Worm (Caenorhabditis elegans) whole organism, young adult: Measurements from ENCODE around the gene F38A1.11.

Experiments used
- B0019.2 ChIP-seq: fragments of 200-800 bp; sonication (Bioruptor generic); conservative IDR thresholded peaks from 2 replicates; pipeline ENCODE4 v1.3.6; 2022; ENCODE audit warnings: missing genetic modification reagents, missing genetic modification characterization, missing compliant biosample characterization
- B0261.1 ChIP-seq: sonication (generic microtip); optimal IDR thresholded peaks from 2 replicates; lab custom pipeline; 2016; ENCODE audit warnings: mild to moderate bottlenecking, missing genetic modification characterization, moderate library complexity, missing compliant biosample characterization
- C06A6.2 ChIP-seq: fragments of 200-800 bp; sonication (Bioruptor generic); conservative IDR thresholded peaks from 2 replicates; pipeline ENCODE4 v1.3.6; 2022; ENCODE audit warnings: missing genetic modification characterization, missing compliant biosample characterization
- F23B12.7 ChIP-seq: sonication (generic microtip); optimal IDR thresholded peaks from 2 replicates; lab custom pipeline; 2017; ENCODE audit warnings: missing genetic modification characterization, mild to moderate bottlenecking, missing compliant biosample characterization, antibody characterized with exemption, moderate library complexity; ENCODE audit not compliant: insufficient read depth
- F33H1.4 ChIP-seq: fragments of 200-800 bp; sonication (Bioruptor generic); IDR thresholded peaks from 2 replicates; pipeline ENCODE4 v1.3.6; 2022; ENCODE audit warnings: missing genetic modification reagents, missing genetic modification characterization, missing compliant biosample characterization
- F37B4.10 ChIP-seq: fragments of 200-800 bp; sonication (Bioruptor generic); IDR thresholded peaks from 2 replicates; pipeline ENCODE4 v1.3.6; 2022; ENCODE audit warnings: missing genetic modification characterization, missing compliant biosample characterization
- F57A8.1 ChIP-seq: fragments of 200-800 bp; sonication (Bioruptor generic); optimal IDR thresholded peaks from 2 replicates; lab custom pipeline; 2018; ENCODE audit warnings: mild to moderate bottlenecking, missing genetic modification characterization, moderate library complexity, missing compliant biosample characterization
- F57C9.4 ChIP-seq: sonication (generic microtip); optimal IDR thresholded peaks from 2 replicates; lab custom pipeline; 2017; ENCODE audit warnings: mild to moderate bottlenecking, missing genetic modification characterization, missing compliant biosample characterization
- K12H6.12 ChIP-seq: fragments of 200-800 bp; sonication (Bioruptor generic); optimal IDR thresholded peaks from 2 replicates; lab custom pipeline; 2018; ENCODE audit warnings: mild to moderate bottlenecking, missing genetic modification characterization, missing compliant biosample characterization
- T26A5.8 ChIP-seq: sonication (generic microtip); optimal IDR thresholded peaks from 2 replicates; lab custom pipeline; 2016; ENCODE audit warnings: missing genetic modification characterization, missing compliant biosample characterization
- Y53G8AR.9 ChIP-seq: fragments of 200-800 bp; sonication (Bioruptor generic); conservative IDR thresholded peaks from 2 replicates; pipeline ENCODE4 v1.3.6; 2022; ENCODE audit warnings: missing genetic modification reagents, missing genetic modification characterization, missing compliant biosample characterization
- Y67H2A.10 ChIP-seq: fragments of 200-800 bp; sonication (Bioruptor generic); conservative IDR thresholded peaks from 2 replicates; pipeline ENCODE4 v1.3.6; 2022; ENCODE audit warnings: missing genetic modification reagents, missing genetic modification characterization, missing compliant biosample characterization
- ZK185.1 ChIP-seq: sonication (generic microtip); optimal IDR thresholded peaks from 2 replicates; lab custom pipeline; 2016; ENCODE audit warnings: mild to moderate bottlenecking, missing genetic modification characterization, missing compliant biosample characterization; ENCODE audit not compliant: poor library complexity, severe bottlenecking
- aptf-2 ChIP-seq: fragments of 200-800 bp; sonication (Bioruptor generic); conservative IDR thresholded peaks from 2 replicates; pipeline ENCODE4 v1.3.6; 2022; ENCODE audit warnings: missing genetic modification reagents, missing genetic modification characterization, missing compliant biosample characterization
- aptf-3 ChIP-seq: fragments of 200-800 bp; sonication (Bioruptor generic); IDR thresholded peaks from 2 replicates; pipeline ENCODE4 v1.3.6; 2022; ENCODE audit warnings: missing genetic modification characterization, missing compliant biosample characterization
- athp-1 ChIP-seq: sonication (generic microtip); optimal IDR thresholded peaks from 2 replicates; lab custom pipeline; 2017; ENCODE audit warnings: mild to moderate bottlenecking, missing genetic modification characterization, missing compliant biosample characterization
- attf-3 ChIP-seq: fragments of 200-800 bp; sonication (Bioruptor generic); conservative IDR thresholded peaks from 2 replicates; pipeline ENCODE4 v1.3.6; 2022; ENCODE audit warnings: missing genetic modification reagents, missing genetic modification characterization, missing compliant biosample characterization
- bed-1 ChIP-seq: fragments of 200-800 bp; sonication (Bioruptor generic); IDR thresholded peaks from 2 replicates; pipeline ENCODE4 v1.3.6; 2022; ENCODE audit warnings: missing genetic modification reagents, missing genetic modification characterization, missing compliant biosample characterization
- bed-2 ChIP-seq: fragments of 200-800 bp; sonication (Bioruptor generic); IDR thresholded peaks from 2 replicates; pipeline ENCODE4 v1.3.6; 2022; ENCODE audit warnings: missing genetic modification reagents, missing genetic modification characterization, missing compliant biosample characterization
- ccch-3 ChIP-seq: fragments of 200-800 bp; sonication (Bioruptor generic); optimal IDR thresholded peaks from 2 replicates; lab custom pipeline; 2018; ENCODE audit warnings: mild to moderate bottlenecking, missing genetic modification characterization, missing compliant biosample characterization
- ceh-100 ChIP-seq: fragments of 200-800 bp; sonication (Bioruptor generic); IDR thresholded peaks from 2 replicates; pipeline ENCODE4 v1.3.6; 2022; ENCODE audit warnings: missing genetic modification reagents, missing genetic modification characterization, missing compliant biosample characterization
- chd-7 ChIP-seq: sonication (generic microtip); optimal IDR thresholded peaks from 2 replicates; lab custom pipeline; 2016; ENCODE audit warnings: mild to moderate bottlenecking, missing genetic modification characterization, moderate library complexity, missing compliant biosample characterization
- dox-1 ChIP-seq: fragments of 200-800 bp; sonication (Bioruptor generic); IDR thresholded peaks from 2 replicates; pipeline ENCODE4 v1.3.6; 2022; ENCODE audit warnings: missing genetic modification reagents, missing genetic modification characterization, missing compliant biosample characterization
- ets-4 ChIP-seq: fragments of 200-800 bp; sonication (Bioruptor generic); optimal IDR thresholded peaks from 2 replicates; lab custom pipeline; 2018; ENCODE audit warnings: mild to moderate bottlenecking, missing genetic modification characterization, missing compliant biosample characterization
- fkh-3 ChIP-seq: sonication (generic microtip); optimal IDR thresholded peaks from 2 replicates; lab custom pipeline; 2016; ENCODE audit warnings: mild to moderate bottlenecking, missing genetic modification characterization, missing compliant biosample characterization
- gei-17 ChIP-seq: fragments of 200-800 bp; sonication (Bioruptor generic); optimal IDR thresholded peaks from 2 replicates; lab custom pipeline; 2018; ENCODE audit warnings: mild to moderate bottlenecking, missing genetic modification characterization, missing compliant biosample characterization
- hlh-26 ChIP-seq: fragments of 200-800 bp; sonication (Bioruptor generic); conservative IDR thresholded peaks from 2 replicates; pipeline ENCODE4 v1.3.6; 2022; ENCODE audit warnings: missing genetic modification reagents, missing genetic modification characterization, missing compliant biosample characterization
- let-526 ChIP-seq: fragments of 200-800 bp; sonication (Bioruptor generic); IDR thresholded peaks from 2 replicates; pipeline ENCODE4 v1.3.6; 2022; ENCODE audit warnings: missing genetic modification reagents, missing genetic modification characterization, missing compliant biosample characterization
- lin-26 ChIP-seq: fragments of 200-800 bp; sonication (Bioruptor generic); IDR thresholded peaks from 2 replicates; pipeline ENCODE4 v1.3.6; 2022; ENCODE audit warnings: missing genetic modification reagents, missing genetic modification characterization, missing compliant biosample characterization
- lir-1 ChIP-seq: fragments of 200-800 bp; sonication (Bioruptor generic); conservative IDR thresholded peaks from 2 replicates; pipeline ENCODE4 v1.3.6; 2022; ENCODE audit warnings: missing genetic modification reagents, missing genetic modification characterization, missing compliant biosample characterization
- lsl-1 ChIP-seq: fragments of 200-800 bp; sonication (Bioruptor generic); optimal IDR thresholded peaks from 2 replicates; lab custom pipeline; 2018; ENCODE audit warnings: mild to moderate bottlenecking, missing genetic modification characterization, moderate library complexity, missing compliant biosample characterization
- madf-10 ChIP-seq: sonication (generic microtip); optimal IDR thresholded peaks from 2 replicates; lab custom pipeline; 2016; ENCODE audit warnings: mild to moderate bottlenecking, missing genetic modification characterization, missing compliant biosample characterization
- madf-3 ChIP-seq: fragments of 200-800 bp; sonication (Bioruptor generic); IDR thresholded peaks from 2 replicates; pipeline ENCODE4 v1.3.6; 2022; ENCODE audit warnings: missing genetic modification reagents, missing genetic modification characterization, missing compliant biosample characterization
- madf-8 ChIP-seq: fragments of 200-800 bp; sonication (Bioruptor generic); conservative IDR thresholded peaks from 2 replicates; pipeline ENCODE4 v1.3.6; 2022; ENCODE audit warnings: missing genetic modification reagents, missing genetic modification characterization, missing compliant biosample characterization
- mel-28 ChIP-seq: sonication (generic microtip); optimal IDR thresholded peaks from 2 replicates; lab custom pipeline; 2016; ENCODE audit warnings: borderline replicate concordance, mild to moderate bottlenecking, missing genetic modification characterization, missing compliant biosample characterization
- nhr-120 ChIP-seq: fragments of 200-800 bp; sonication (Bioruptor generic); IDR thresholded peaks from 2 replicates; pipeline ENCODE4 v1.3.6; 2022; ENCODE audit warnings: missing genetic modification characterization, missing compliant biosample characterization
- nhr-179 ChIP-seq: sonication (generic microtip); optimal IDR thresholded peaks from 2 replicates; lab custom pipeline; 2016; ENCODE audit warnings: mild to moderate bottlenecking, missing genetic modification characterization, missing compliant biosample characterization
- nhr-80 ChIP-seq: sonication (generic microtip); optimal IDR thresholded peaks from 2 replicates; lab custom pipeline; 2016; ENCODE audit warnings: missing genetic modification characterization, missing compliant biosample characterization
- nhr-90 ChIP-seq: sonication (generic microtip); optimal IDR thresholded peaks from 2 replicates; lab custom pipeline; 2016; ENCODE audit warnings: missing genotype, mild to moderate bottlenecking, missing genetic modification characterization, missing compliant biosample characterization
- rcor-1 ChIP-seq: fragments of 200-800 bp; sonication (Bioruptor generic); IDR thresholded peaks from 2 replicates; pipeline ENCODE4 v1.3.6; 2022; ENCODE audit warnings: missing genetic modification reagents, missing genetic modification characterization, missing compliant biosample characterization
- snpc-1.1 ChIP-seq: sonication (generic microtip); optimal IDR thresholded peaks from 2 replicates; lab custom pipeline; 2017; ENCODE audit warnings: missing genetic modification characterization, mild to moderate bottlenecking, missing compliant biosample characterization, antibody characterized with exemption, moderate library complexity, missing genotype, missing genetic modification reagents; ENCODE audit not compliant: insufficient read depth
- snpc-4 ChIP-seq, 5 experiments: fragments of 150-350 bp in 1 of 5; sonication (generic microtip) in 4 of 5; optimal IDR thresholded peaks; 2 replicates each; lab custom pipeline; 2014 to 2018; ENCODE audit warnings: missing genetic modification characterization in 5 of 5, missing biosample characterization in 3 of 5, antibody characterized with exemption in 2 of 5, mild to moderate bottlenecking in 2 of 5, missing compliant biosample characterization in 2 of 5, missing genotype in 2 of 5, moderate library complexity in 2 of 5, missing genetic modification reagents in 1 of 5
- somi-1 ChIP-seq: fragments of 200-800 bp; sonication (Bioruptor generic); optimal IDR thresholded peaks from 2 replicates; lab custom pipeline; 2018; ENCODE audit warnings: mild to moderate bottlenecking, missing genetic modification characterization, missing compliant biosample characterization
- tbx-9 ChIP-seq: sonication (generic microtip); optimal IDR thresholded peaks from 2 replicates; lab custom pipeline; 2016; ENCODE audit warnings: borderline replicate concordance, missing genetic modification characterization, inconsistent platforms, missing compliant biosample characterization
- tlf-1 ChIP-seq: fragments of 200-800 bp; sonication (Bioruptor generic); optimal IDR thresholded peaks from 2 replicates; lab custom pipeline; 2018; ENCODE audit warnings: mild to moderate bottlenecking, missing genetic modification characterization, missing compliant biosample characterization
- unc-130 ChIP-seq: sonication (generic microtip); optimal IDR thresholded peaks from 2 replicates; lab custom pipeline; 2016; ENCODE audit warnings: missing genetic modification reagents, missing genetic modification characterization, missing compliant biosample characterization
- ztf-26 ChIP-seq: sonication (generic microtip); optimal IDR thresholded peaks from 2 replicates; lab custom pipeline; 2017; ENCODE audit warnings: missing genetic modification characterization, missing compliant biosample characterization
- ztf-6 ChIP-seq: fragments of 200-800 bp; sonication (Bioruptor generic); IDR thresholded peaks from 2 replicates; pipeline ENCODE4 v1.3.6; 2022; ENCODE audit warnings: missing genetic modification reagents, missing genetic modification characterization, missing compliant biosample characterization

Gene F38A1.11

DNA sequence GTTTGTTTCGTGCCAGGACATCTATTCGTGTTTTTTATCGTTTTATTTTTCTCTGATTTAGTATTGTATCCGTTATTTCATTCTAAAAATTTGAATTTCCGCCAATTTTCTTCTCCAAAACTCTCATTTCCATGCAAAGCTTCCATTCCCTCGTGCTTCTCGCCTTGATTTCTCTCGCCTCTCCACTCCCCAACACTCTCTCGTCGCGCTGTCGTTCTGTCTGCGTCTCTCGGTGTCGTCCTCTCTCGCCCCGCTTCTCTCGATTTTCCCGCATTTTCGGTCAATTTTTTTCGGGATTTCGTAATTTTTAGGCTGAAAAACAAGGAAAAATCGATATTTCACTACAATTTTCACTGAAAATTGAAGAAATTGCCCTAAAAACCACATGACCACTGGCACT, 27.4 kb downstream of the F38A1.11 start, which contains the start of gene C09E9.1 (continued):
- TF ChIP-seq gei-17 (GFP tag; lab: Kevin White, UChicago) (no peak), nhr-80 (tag; lab: Kevin White, UChicago) (peak; percentile 18), nhr-90 (tag; lab: Kevin White, UChicago) (no peak), lir-1 (GFP tag; lab: Robert Waterston, UW) (no peak), ztf-26 (tag; lab: Kevin White, UChicago) (no peak), unc-130 (no peak), bed-1 (GFP tag; lab: Robert Waterston, UW) (no peak), Y67H2A.10 (GFP tag; lab: Robert Waterston, UW) (no peak), somi-1 (no peak), aptf-3 (no peak), C06A6.2 (GFP tag; lab: Robert Waterston, UW) (no peak; the same call in 1 of the 2 replicates), attf-3 (GFP tag; lab: Robert Waterston, UW) (peak; percentile 53), lin-26 (GFP tag; lab: Robert Waterston, UW) (no peak), athp-1 (tag; lab: Kevin White, UChicago) (no peak), madf-3 (GFP tag; lab: Robert Waterston, UW) (no peak), snpc-1.1 (tag; lab: Kevin White, UChicago) (no peak), T26A5.8 (tag; lab: Kevin White, UChicago) (no peak), F23B12.7 (peak; percentile 19), ets-4 (no peak), madf-10 (no peak), rcor-1 (GFP tag; lab: Robert Waterston, UW) (no peak), fkh-3 (tag; lab: Kevin White, UChicago) (no peak), chd-7 (no peak), hlh-26 (GFP tag; lab: Robert Waterston, UW) (no peak), Y53G8AR.9 (GFP tag; lab: Robert Waterston, UW) (0 out of 2 replicates have a peak, but pooled peaks have one; percentile 25), F57C9.4 (tag; lab: Kevin White, UChicago) (no peak), K12H6.12 (tag; lab: Kevin White, UChicago) (peak; percentile 4), dox-1 (GFP tag; lab: Robert Waterston, UW) (peak; percentile 80), bed-2 (no peak), snpc-4 (GFP tag; optimal IDR thresholded peaks at IDR 0.05; lab: Kevin White, UChicago) (no peak), snpc-4 (tag; optimal IDR thresholded peaks at IDR 0.05; lab: Kevin White, UChicago) (peak in 3 of 4 experiments; percentile 11 to 44 (median 38)), aptf-2 (GFP tag; lab: Robert Waterston, UW) (no peak), F33H1.4 (peak; percentile 48), let-526 (GFP tag; lab: Robert Waterston, UW) (no peak), nhr-120 (GFP tag; lab: Robert Waterston, UW) (no peak), mel-28 (tag; lab: Kevin White, UChicago) (no peak), ceh-100 (0 out of 2 replicates have a peak, but pooled peaks have one; percentile 10), tlf-1 (no peak), B0019.2 (0 out of 2 replicates have a peak, but pooled peaks have one; percentile 24), ztf-6 (GFP tag; lab: Robert Waterston, UW) (no peak), nhr-179 (no peak), F57A8.1 (GFP tag; lab: Kevin White, UChicago) (no peak), tbx-9 (tag; lab: Kevin White, UChicago) (no peak), B0261.1 (tag; lab: Kevin White, UChicago) (no peak), F37B4.10 (no peak), lsl-1 (GFP tag; lab: Kevin White, UChicago) (peak; percentile 74), ccch-3 (no peak), ZK185.1 (tag; lab: Kevin White, UChicago) (no peak), madf-8 (GFP tag; lab: Robert Waterston, UW) (peak; percentile 34; the same call in 1 of the 2 replicates)
